Fruit fly (Drosophila melanogaster): ENCODE results near the gene Akt.

Akt gene

DNA sequence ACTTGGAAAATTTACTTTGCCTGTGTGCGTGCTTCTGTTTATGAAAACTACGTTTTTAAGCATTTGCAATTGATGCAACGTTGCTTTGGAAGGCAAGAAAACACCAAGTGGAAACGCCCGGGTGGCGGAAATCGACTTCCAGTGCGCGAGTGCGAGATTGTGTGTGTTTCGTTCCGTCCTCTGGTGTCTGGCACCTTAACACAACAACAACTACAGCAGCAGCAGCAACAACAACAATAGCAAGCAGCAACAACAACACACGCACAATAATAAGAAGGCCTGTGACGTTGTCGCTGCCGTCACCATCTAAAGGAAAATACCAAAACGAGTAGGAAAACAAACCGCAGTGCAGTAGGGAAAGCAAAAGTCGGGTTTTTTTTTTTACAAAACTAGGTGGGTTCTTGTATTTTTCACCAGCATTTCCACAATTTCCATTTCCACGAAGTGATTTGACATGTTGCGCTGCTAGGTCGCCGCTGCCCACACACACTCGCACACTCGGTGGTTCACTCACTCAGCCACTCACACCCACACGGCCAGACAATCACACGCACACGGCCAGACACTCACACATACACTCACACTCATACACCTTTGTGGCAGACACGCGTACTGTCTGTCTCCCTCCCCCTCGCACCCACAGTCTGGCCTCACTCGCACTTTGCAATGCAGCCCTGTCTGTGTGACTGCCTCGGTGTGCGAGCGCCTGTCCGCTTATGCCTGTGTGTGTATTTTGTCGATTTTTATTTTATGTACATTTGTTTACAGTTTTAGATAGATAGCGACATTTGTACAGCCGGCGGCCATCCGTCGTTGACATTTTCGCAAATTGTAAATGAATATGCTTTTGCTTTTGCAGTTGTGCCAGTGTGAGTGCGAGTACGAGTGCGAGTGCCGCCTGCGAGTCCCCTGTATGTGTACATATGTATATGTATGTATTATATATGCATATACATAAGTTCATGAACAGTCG is 526 bp downstream of the Akt start (continued):
- TF ChIP-seq chinmo (GFP tag; IDR thresholded peaks at IDR 0.05; ENCODE audit: partially characterized antibody), result peak; percentile 100
- no peak for TF ChIP-seq HHEX (GFP tag; optimal IDR thresholded peaks at IDR 0.05)
- TF ChIP-seq CTCF (GFP tag; optimal IDR thresholded peaks at IDR 0.05), result no peak
- peak; percentile 48 for TF ChIP-seq jumu (GFP tag; optimal IDR thresholded peaks at IDR 0.05)
- TF ChIP-seq ATbp (GFP tag; optimal IDR thresholded peaks at IDR 0.05), result no peak
- TF ChIP-seq CG32772 (GFP tag; IDR thresholded peaks at IDR 0.05), result no peak
- TF ChIP-seq chn (GFP tag; optimal IDR thresholded peaks at IDR 0.05), result peak; percentile 76
- TF ChIP-seq MESR4 (GFP tag; optimal IDR thresholded peaks at IDR 0.05), result peak; percentile 81
- TF ChIP-seq dmrt11E (tag; optimal IDR thresholded peaks at IDR 0.05), result peak; percentile 20
- peak; percentile 89 for TF ChIP-seq sens (GFP tag)
- no peak for TF ChIP-seq so (GFP tag; IDR thresholded peaks at IDR 0.05)
- TF ChIP-seq prd (optimal IDR thresholded peaks at IDR 0.05), result no peak
- peak; percentile 45; the same call in 1 of the 3 replicates for TF ChIP-seq prd (GFP tag; IDR thresholded peaks at IDR 0.05)
- no peak for TF ChIP-seq CG31441 (GFP tag; IDR thresholded peaks at IDR 0.05)
- peak; percentile 6 for TF ChIP-seq YL-1 (GFP tag; optimal IDR thresholded peaks at IDR 0.05)
- no peak for TF ChIP-seq exex (tag; optimal IDR thresholded peaks at IDR 0.05)
- TF ChIP-seq onecut (GFP tag; IDR thresholded peaks at IDR 0.05), result peak; percentile 54
- TF ChIP-seq lola (GFP tag; optimal IDR thresholded peaks at IDR 0.05), result peak in 2 of 3 experiments; percentile 13 to 90
- 0 out of 2 replicates have a peak, but pooled peaks have one; percentile 1 for TF ChIP-seq Scr (GFP tag; IDR thresholded peaks at IDR 0.05; ENCODE audit: partially characterized antibody)
- peak; percentile 29 for TF ChIP-seq nmo (GFP tag; optimal IDR thresholded peaks at IDR 0.05)
- peak in 1 of 2 experiments; percentile 63 for TF ChIP-seq Dfd (GFP tag; optimal IDR thresholded peaks at IDR 0.05)
- peak; percentile 51 for TF ChIP-seq cwo (GFP tag; optimal IDR thresholded peaks at IDR 0.05)
- no peak for TF ChIP-seq usp (GFP tag; optimal IDR thresholded peaks at IDR 0.05)
- peak; percentile 8 for TF ChIP-seq CG5180 (GFP tag; optimal IDR thresholded peaks at IDR 0.05)
- no peak for TF ChIP-seq CG10462 (GFP tag; optimal IDR thresholded peaks at IDR 0.05)
- peak; percentile 9 for TF ChIP-seq vfl (GFP tag; optimal IDR thresholded peaks at IDR 0.05)
- TF ChIP-seq D (optimal IDR thresholded peaks at IDR 0.05), result peak; percentile 78
- peak; percentile 7 for TF ChIP-seq D (GFP tag; optimal IDR thresholded peaks at IDR 0.05)
- peak; percentile 4 for TF ChIP-seq fd64A (GFP tag; optimal IDR thresholded peaks at IDR 0.05)
- TF ChIP-seq CG12942 (GFP tag; optimal IDR thresholded peaks at IDR 0.05), result no peak
- peak; percentile 44 for TF ChIP-seq cad (GFP tag; optimal IDR thresholded peaks at IDR 0.05)
- TF ChIP-seq Max (GFP tag; optimal IDR thresholded peaks at IDR 0.05), result peak; percentile 45
- TF ChIP-seq Atf3 (GFP tag; optimal IDR thresholded peaks at IDR 0.05), result no peak
- peak; percentile 100 for TF ChIP-seq Med (GFP tag)
- TF ChIP-seq CG2116 (GFP tag; optimal IDR thresholded peaks at IDR 0.05), result peak; percentile 22
- peak; percentile 83 for TF ChIP-seq CG1832 (GFP tag; optimal IDR thresholded peaks at IDR 0.05)
- TF ChIP-seq ab (GFP tag; optimal IDR thresholded peaks at IDR 0.05), result peak; percentile 66
- peak in 1 of 2 experiments; percentile 63 for TF ChIP-seq tll (GFP tag; optimal IDR thresholded peaks at IDR 0.05)
- TF ChIP-seq gcm2 (GFP tag; optimal IDR thresholded peaks at IDR 0.05), result peak; percentile 28
- no peak for TF ChIP-seq CG9437 (GFP tag; optimal IDR thresholded peaks at IDR 0.05)
- TF ChIP-seq E2f1 (GFP tag; IDR thresholded peaks at IDR 0.05), result no peak
- TF ChIP-seq mam (GFP tag; optimal IDR thresholded peaks at IDR 0.05), result peak; percentile 29
- peak; percentile 34 for TF ChIP-seq trem (tag; optimal IDR thresholded peaks at IDR 0.05)
- no peak for TF ChIP-seq CG18599 (GFP tag; optimal IDR thresholded peaks at IDR 0.05)
- peak; percentile 90 for TF ChIP-seq HmgD (GFP tag; optimal IDR thresholded peaks at IDR 0.05)
- TF ChIP-seq CG17829 (tag; optimal IDR thresholded peaks at IDR 0.05), result peak; percentile 49
- TF ChIP-seq pho (GFP tag; optimal IDR thresholded peaks at IDR 0.05), result no peak
- TF ChIP-seq org-1 (GFP tag; optimal IDR thresholded peaks at IDR 0.05), result no peak
